Fruit fly (Drosophila melanogaster) Kc167 (cell line): ENCODE data around the gene CG33702.

ENCODE experiments used
- Myc ChIP-seq: fragments of >200 bp; optimal IDR thresholded peaks from 2 replicates; lab custom pipeline; 2017; ENCODE audit warnings: missing external identifiers
- Sin3A ChIP-seq: fragments of >200 bp; optimal IDR thresholded peaks from 2 replicates; lab custom pipeline; 2018; ENCODE audit warnings: missing external identifiers
- h ChIP-seq: fragments of >200 bp; optimal IDR thresholded peaks from 3 replicates; lab custom pipeline; 2018; ENCODE audit warnings: missing external identifiers
- insv ChIP-seq: fragments of >200 bp; optimal IDR thresholded peaks from 3 replicates; lab custom pipeline; 2018; ENCODE audit warnings: missing external identifiers
- psq ChIP-seq: fragments of >200 bp; optimal IDR thresholded peaks from 2 replicates; lab custom pipeline; 2017; ENCODE audit warnings: missing external identifiers
- ttk ChIP-seq: sonication (Bioruptor generic); optimal IDR thresholded peaks from 2 replicates; lab custom pipeline; 2017; ENCODE audit warnings: missing external identifiers

- TF ChIP-seq psq (lab: Kevin White, UChicago) (no peak), ttk (no peak), Myc (lab: Kevin White, UChicago) (no peak), h (lab: Kevin White, UChicago) (no peak), insv (no peak), Sin3A (lab: Kevin White, UChicago) (no peak)
Measured at dm6 chr3L:9512560-9512959, 649 bp downstream of the CG33702 start, which contains the start of gene CG33703.
